Worm (Caenorhabditis elegans): ENCODE results near the gene F32D1.8.

DNA sequence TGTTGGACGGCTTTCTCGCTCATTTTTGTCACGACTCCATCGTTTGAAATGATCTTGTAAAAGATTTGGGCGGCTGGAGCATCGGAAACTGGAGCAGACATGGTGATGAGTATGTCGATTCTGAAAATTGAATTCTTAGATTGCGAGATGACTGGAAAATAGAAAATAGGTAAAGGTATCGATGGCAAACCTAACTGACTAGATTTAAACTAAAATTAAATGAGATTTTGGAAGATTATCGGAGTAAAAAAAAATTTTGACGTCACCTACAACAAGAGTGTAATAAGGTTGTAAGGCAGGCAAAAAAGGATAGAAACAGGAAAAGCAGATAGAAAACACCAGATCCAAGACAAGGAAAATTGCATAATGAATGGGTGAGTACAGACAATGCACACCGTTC, 44.0 kb upstream of the F32D1.8 start, which contains the start of gene skr-14:
- TF ChIP-seq unc-86 (tag; optimal IDR thresholded peaks at IDR 0.05) (no peak), tbx-7 (tag; optimal IDR thresholded peaks at IDR 0.05) (no peak), elt-2 (tag; optimal IDR thresholded peaks at IDR 0.05) (no peak), ama-1 (optimal IDR thresholded peaks at IDR 0.05) (no peak)
